Fruit fly (Drosophila melanogaster) whole organism, embryonic: ENCODE results near the gene Gr28a.

Experiments used
- Adf1 ChIP-seq: fragments of 200-800 bp; sonication (Bioruptor generic); IDR thresholded peaks from 2 replicates; pipeline ENCODE4 v1.3.6; 2022; ENCODE audit warnings: missing biosample characterization, missing genetic modification characterization
- Blimp-1 ChIP-seq: fragments of 200-800 bp; sonication (Bioruptor generic); optimal IDR thresholded peaks from 3 replicates; lab custom pipeline; 2018; ENCODE audit warnings: missing biosample characterization, missing genetic modification characterization, mild to moderate bottlenecking, moderate library complexity, missing genetic modification reagents
- CG10462 ChIP-seq: fragments of 200-800 bp; sonication (Bioruptor generic); optimal IDR thresholded peaks from 2 replicates; lab custom pipeline; 2016; ENCODE audit warnings: missing biosample characterization, missing genetic modification characterization
- CG12104 ChIP-seq: fragments of 200-800 bp; sonication (Bioruptor generic); optimal IDR thresholded peaks from 3 replicates; lab custom pipeline; 2016; ENCODE audit warnings: missing biosample characterization, missing genetic modification characterization
- CG14860 ChIP-seq: fragments of 200-800 bp; sonication (Bioruptor generic); IDR thresholded peaks from 3 replicates; pipeline ENCODE4 v1.3.6; 2022; ENCODE audit warnings: missing biosample characterization, missing genetic modification characterization; ENCODE audit not compliant: partially characterized antibody
- CG15011 ChIP-seq: fragments of 200-800 bp; sonication (Bioruptor generic); optimal IDR thresholded peaks from 3 replicates; lab custom pipeline; 2018; ENCODE audit warnings: missing biosample characterization, mild to moderate bottlenecking, missing genetic modification characterization
- CG15073 ChIP-seq: fragments of 200-800 bp; sonication (Bioruptor generic); optimal IDR thresholded peaks from 2 replicates; lab custom pipeline; 2016; ENCODE audit warnings: missing biosample characterization, missing genetic modification characterization
- CG15269 ChIP-seq: fragments of 200-800 bp; sonication (Bioruptor generic); optimal IDR thresholded peaks from 2 replicates; lab custom pipeline; 2018; ENCODE audit warnings: missing biosample characterization, mild to moderate bottlenecking, missing genetic modification characterization, moderate library complexity
- CG16863 ChIP-seq: fragments of 200-800 bp; sonication (Bioruptor generic); optimal IDR thresholded peaks from 3 replicates; lab custom pipeline; 2016; ENCODE audit warnings: missing biosample characterization, missing genetic modification characterization
- CG1792 ChIP-seq: fragments of 200-800 bp; sonication (Bioruptor generic); optimal IDR thresholded peaks from 2 replicates; lab custom pipeline; 2016; ENCODE audit warnings: missing biosample characterization, missing genetic modification characterization
- CG2678 ChIP-seq: fragments of 200-800 bp; sonication (Bioruptor generic); optimal IDR thresholded peaks from 3 replicates; lab custom pipeline; 2019; ENCODE audit warnings: missing biosample characterization, mild to moderate bottlenecking, missing genetic modification characterization, moderate library complexity
- CG2875 ChIP-seq: fragments of 200-800 bp; sonication (Bioruptor generic); optimal IDR thresholded peaks from 2 replicates; lab custom pipeline; 2017; ENCODE audit warnings: missing biosample characterization, mild to moderate bottlenecking, missing genetic modification characterization, missing genetic modification reagents
- CG3281 ChIP-seq: fragments of 200-800 bp; sonication (Bioruptor generic); optimal IDR thresholded peaks from 3 replicates; lab custom pipeline; 2017; ENCODE audit warnings: missing biosample characterization, mild to moderate bottlenecking, missing genetic modification characterization
- CG3995 ChIP-seq: fragments of 200-800 bp; sonication (Bioruptor generic); optimal IDR thresholded peaks from 3 replicates; lab custom pipeline; 2016; ENCODE audit warnings: missing biosample characterization, missing genetic modification characterization
- CG4282 ChIP-seq: fragments of 200-800 bp; sonication (Bioruptor generic); optimal IDR thresholded peaks from 2 replicates; lab custom pipeline; 2016; ENCODE audit warnings: missing biosample characterization, missing genetic modification characterization
- CG43689 ChIP-seq: fragments of 200-800 bp; sonication (Bioruptor generic); IDR thresholded peaks from 2 replicates; pipeline ENCODE4 v1.3.6; 2022; ENCODE audit warnings: missing biosample characterization, missing genetic modification characterization
- CG4730 ChIP-seq: fragments of 200-800 bp; sonication (Bioruptor generic); IDR thresholded peaks from 2 replicates; pipeline ENCODE4 v1.3.6; 2022; ENCODE audit warnings: missing biosample characterization, missing genetic modification characterization
- CG7372 ChIP-seq: fragments of 200-800 bp; sonication (Bioruptor generic); IDR thresholded peaks from 2 replicates; pipeline ENCODE4 v1.3.6; 2022; ENCODE audit warnings: missing biosample characterization, missing genetic modification characterization
- CG7786 ChIP-seq: fragments of 200-800 bp; sonication (Bioruptor generic); optimal IDR thresholded peaks from 2 replicates; lab custom pipeline; 2016; ENCODE audit warnings: missing biosample characterization, missing genetic modification characterization
- CG9797 ChIP-seq: fragments of 200-800 bp; sonication (Bioruptor generic); optimal IDR thresholded peaks from 3 replicates; lab custom pipeline; 2018; ENCODE audit warnings: missing biosample characterization, mild to moderate bottlenecking, missing genetic modification characterization
- Chrac-16 ChIP-seq: fragments of 200-800 bp; sonication (Bioruptor generic); optimal IDR thresholded peaks from 3 replicates; lab custom pipeline; 2016; ENCODE audit warnings: missing biosample characterization, missing genetic modification characterization
- CoRest ChIP-seq: fragments of 200-800 bp; sonication (Bioruptor generic); optimal IDR thresholded peaks from 3 replicates; lab custom pipeline; 2018; ENCODE audit warnings: missing biosample characterization, mild to moderate bottlenecking, missing genetic modification characterization, moderate library complexity
- HmgZ ChIP-seq: fragments of 200-800 bp; sonication (Bioruptor generic); optimal IDR thresholded peaks from 2 replicates; lab custom pipeline; 2018; ENCODE audit warnings: missing biosample characterization, mild to moderate bottlenecking, missing genetic modification characterization
- Hr51 ChIP-seq, 2 experiments: fragments of 200-800 bp; sonication (Bioruptor generic); optimal IDR thresholded peaks; 2 replicates in 1 of 2; 3 replicates in 1 of 2; lab custom pipeline; 2016 to 2018; ENCODE audit warnings: missing biosample characterization in 2 of 2, missing genetic modification characterization in 2 of 2, mild to moderate bottlenecking in 1 of 2, moderate library complexity in 1 of 2
- MBD-R2 ChIP-seq: fragments of 200-800 bp; sonication (Bioruptor generic); IDR thresholded peaks from 2 replicates; pipeline ENCODE4 v1.3.6; 2022; ENCODE audit warnings: missing biosample characterization, missing genetic modification characterization
- MTF-1 ChIP-seq: fragments of 200-800 bp; sonication (Bioruptor generic); optimal IDR thresholded peaks from 2 replicates; lab custom pipeline; 2018; ENCODE audit warnings: missing biosample characterization, mild to moderate bottlenecking, missing genetic modification characterization, borderline replicate concordance
- Ptx1 ChIP-seq: fragments of 200-800 bp; sonication (Bioruptor generic); IDR thresholded peaks from 2 replicates; pipeline ENCODE4 v1.3.6; 2022; ENCODE audit warnings: missing biosample characterization, missing genetic modification characterization
- Rfx ChIP-seq: fragments of 200-800 bp; sonication (Bioruptor generic); IDR thresholded peaks from 2 replicates; pipeline ENCODE4 v1.3.6; 2022; ENCODE audit warnings: missing biosample characterization, missing genetic modification characterization
- Sox102F ChIP-seq: fragments of 200-800 bp; sonication (Bioruptor generic); optimal IDR thresholded peaks from 2 replicates; lab custom pipeline; 2018; ENCODE audit warnings: missing biosample characterization, mild to moderate bottlenecking, missing genetic modification characterization, moderate library complexity
- ap ChIP-seq: fragments of 200-800 bp; sonication (Bioruptor generic); IDR thresholded peaks from 2 replicates; pipeline ENCODE4 v1.3.6; 2022; ENCODE audit warnings: missing biosample characterization, missing genetic modification characterization
- chm ChIP-seq: fragments of 200-800 bp; sonication (Bioruptor generic); IDR thresholded peaks from 2 replicates; pipeline ENCODE4 v1.3.6; 2022; ENCODE audit warnings: missing biosample characterization, missing genetic modification characterization
- crp ChIP-seq, 2 experiments: fragments of 200-800 bp; sonication (Bioruptor generic); optimal IDR thresholded peaks; 2 replicates in 1 of 2; 3 replicates in 1 of 2; lab custom pipeline; 2017; ENCODE audit warnings: missing biosample characterization in 2 of 2, missing genetic modification characterization in 2 of 2, mild to moderate bottlenecking in 1 of 2, moderate library complexity in 1 of 2
- dpn ChIP-seq, 2 experiments: fragments of 200-800 bp; sonication (Bioruptor generic); optimal IDR thresholded peaks; 3 replicates each; lab custom pipeline; 2016; ENCODE audit warnings: missing biosample characterization in 2 of 2, missing genetic modification characterization in 2 of 2
- ftz-f1 ChIP-seq: fragments of 200-800 bp; sonication (Bioruptor generic); optimal IDR thresholded peaks from 2 replicates; lab custom pipeline; 2016; ENCODE audit warnings: missing biosample characterization, missing genetic modification characterization
- hkb ChIP-seq, 2 experiments: fragments of 200-800 bp in 1 of 2; fragments of >200 bp in 1 of 2; sonication (Bioruptor generic) in 1 of 2; IDR thresholded peaks in 1 of 2; optimal IDR thresholded peaks in 1 of 2; 2 replicates each; pipeline versions ENCODE4 v1.3.6 to Lab custom; 2017 to 2022; ENCODE audit warnings: missing biosample characterization in 1 of 2, missing genetic modification characterization in 1 of 2
- jumu ChIP-seq: fragments of 200-800 bp; sonication (Bioruptor generic); optimal IDR thresholded peaks from 3 replicates; lab custom pipeline; 2016; ENCODE audit warnings: missing biosample characterization, missing genetic modification characterization
- klu ChIP-seq: fragments of 200-800 bp; sonication (Bioruptor generic); IDR thresholded peaks from 2 replicates; pipeline ENCODE4 v1.3.6; 2022; ENCODE audit warnings: missing biosample characterization, missing genetic modification characterization
- maf-S ChIP-seq: fragments of 200-800 bp; sonication (Bioruptor generic); optimal IDR thresholded peaks from 2 replicates; lab custom pipeline; 2016; ENCODE audit warnings: missing biosample characterization, missing genetic modification characterization
- nau ChIP-seq: fragments of 200-800 bp; sonication (Bioruptor generic); optimal IDR thresholded peaks from 3 replicates; lab custom pipeline; 2017; ENCODE audit warnings: missing biosample characterization, mild to moderate bottlenecking, missing genetic modification characterization, missing genetic modification reagents
- pho ChIP-seq: fragments of 200-800 bp; sonication (Bioruptor generic); optimal IDR thresholded peaks from 2 replicates; lab custom pipeline; 2016; ENCODE audit warnings: missing biosample characterization, missing genetic modification characterization
- psq ChIP-seq: fragments of 200-800 bp; sonication (Bioruptor generic); optimal IDR thresholded peaks from 2 replicates; lab custom pipeline; 2017; ENCODE audit warnings: missing biosample characterization, missing genetic modification characterization
- pzg ChIP-seq: fragments of 200-800 bp; sonication (Bioruptor generic); optimal IDR thresholded peaks from 3 replicates; lab custom pipeline; 2018; ENCODE audit warnings: missing biosample characterization, mild to moderate bottlenecking, missing genetic modification characterization, moderate library complexity
- rib ChIP-seq: fragments of 200-800 bp; sonication (Bioruptor generic); IDR thresholded peaks from 2 replicates; pipeline ENCODE4 v1.3.6; 2022; ENCODE audit warnings: missing biosample characterization, missing genetic modification characterization
- sd ChIP-seq: fragments of 200-800 bp; sonication (Bioruptor generic); optimal IDR thresholded peaks from 3 replicates; lab custom pipeline; 2018; ENCODE audit warnings: missing biosample characterization, mild to moderate bottlenecking, missing genetic modification characterization, moderate library complexity
- sim ChIP-seq: fragments of 200-800 bp; sonication (Bioruptor generic); IDR thresholded peaks from 2 replicates; pipeline ENCODE4 v1.3.6; 2022; ENCODE audit warnings: missing biosample characterization, missing genetic modification characterization
- slou ChIP-seq: fragments of 200-800 bp; sonication (Bioruptor generic); optimal IDR thresholded peaks from 3 replicates; lab custom pipeline; 2016; ENCODE audit warnings: missing biosample characterization, missing genetic modification characterization
- toy ChIP-seq: fragments of 200-800 bp; sonication (Bioruptor generic); IDR thresholded peaks from 2 replicates; pipeline ENCODE4 v1.3.6; 2022; ENCODE audit warnings: missing biosample characterization, missing genetic modification characterization
- vvl ChIP-seq: fragments of 200-800 bp; sonication (Bioruptor generic); IDR thresholded peaks from 2 replicates; pipeline ENCODE4 v1.3.6; 2022; ENCODE audit warnings: missing biosample characterization, missing genetic modification characterization

The Gr28a gene

dm6 chr2L:7424907-7425689 lies 28.9 kb downstream of the Gr28a start (continued):
- TF ChIP-seq klu (GFP tag; lab: Robert Waterston, UW) (peak; percentile 50), rib (peak; percentile 75), slou (peak; percentile 12), CG14860 (no peak), MBD-R2 (GFP tag; lab: Robert Waterston, UW) (peak; percentile 62; the same call in 1 of the 2 replicates), pho (peak; percentile 87), Adf1 (peak; percentile 63), CG3281 (GFP tag; lab: Kevin White, UChicago) (peak; percentile 82), Rfx (GFP tag; lab: Robert Waterston, UW) (peak; percentile 95), CG10462 (GFP tag; lab: Kevin White, UChicago) (no peak), CG1792 (no peak), CG9797 (GFP tag; lab: Kevin White, UChicago) (no peak), psq (GFP tag; lab: Kevin White, UChicago) (peak; percentile 17), CG16863 (GFP tag; lab: Kevin White, UChicago) (peak; percentile 6), maf-S (GFP tag; lab: Kevin White, UChicago) (peak; percentile 59), CG4282 (GFP tag; lab: Kevin White, UChicago) (peak; percentile 8), sim (GFP tag; lab: Robert Waterston, UW) (no peak), HmgZ (peak; percentile 64), CG15073 (no peak), CG15011 (peak; percentile 38), Sox102F (peak; percentile 32), vvl (GFP tag; lab: Robert Waterston, UW) (peak; percentile 68; the same call in 1 of the 2 replicates), toy (GFP tag; lab: Robert Waterston, UW) (peak; percentile 74; the same call in 1 of the 2 replicates), CoRest (tag; lab: Kevin White, UChicago) (peak; percentile 54), pzg (peak; percentile 6), ap (no peak), Chrac-16 (GFP tag; lab: Kevin White, UChicago) (peak; percentile 41), CG43689 (GFP tag; lab: Robert Waterston, UW) (0 out of 2 replicates have a peak, but pooled peaks have one; percentile 33), crp (GFP tag; optimal IDR thresholded peaks at IDR 0.05; lab: Kevin White, UChicago) (no peak), ftz-f1 (GFP tag; lab: Kevin White, UChicago) (peak; percentile 50), Hr51 (GFP tag; optimal IDR thresholded peaks at IDR 0.05; lab: Kevin White, UChicago) (peak in 1 of 2 experiments; percentile 39), CG15269 (tag; lab: Kevin White, UChicago) (peak; percentile 41), hkb (optimal IDR thresholded peaks at IDR 0.05; lab: Kevin White, UChicago) (no peak), hkb (GFP tag; IDR thresholded peaks at IDR 0.05; lab: Robert Waterston, UW) (peak; percentile 63; the same call in 1 of the 2 replicates), MTF-1 (GFP tag; lab: Kevin White, UChicago) (peak; percentile 5), dpn (GFP tag; optimal IDR thresholded peaks at IDR 0.05; lab: Kevin White, UChicago) (peak; percentile 56 to 61), CG4730 (GFP tag; lab: Robert Waterston, UW) (peak; percentile 43; the same call in 1 of the 2 replicates), CG2678 (tag; lab: Kevin White, UChicago) (peak; percentile 68), Ptx1 (GFP tag; lab: Robert Waterston, UW) (peak; percentile 47; the same call in 1 of the 2 replicates), CG7372 (GFP tag; lab: Robert Waterston, UW) (0 out of 2 replicates have a peak, but pooled peaks have one; percentile 42), CG7786 (GFP tag; lab: Kevin White, UChicago) (peak; percentile 87), jumu (peak; percentile 42), CG12104 (GFP tag; lab: Kevin White, UChicago) (no peak), nau (GFP tag; lab: Kevin White, UChicago) (peak; percentile 26), Blimp-1 (GFP tag; lab: Kevin White, UChicago) (no peak), sd (tag; lab: Kevin White, UChicago) (peak; percentile 46), chm (GFP tag; lab: Robert Waterston, UW) (peak; percentile 60), CG2875 (GFP tag; lab: Kevin White, UChicago) (no peak), CG3995 (GFP tag; lab: Kevin White, UChicago) (peak; percentile 34)
